Fruit fly (Drosophila melanogaster) whole organism, larva: ENCODE results near the gene CG46314.

Source experiments
- noc ChIP-seq: fragments of 200-800 bp; sonication (Bioruptor generic); optimal IDR thresholded peaks from 3 replicates; lab custom pipeline; 2019; ENCODE audit warnings: missing biosample characterization, mild to moderate bottlenecking, missing genetic modification characterization, moderate library complexity

CG46314 gene

dm6 chr2L:21313909-21314400 lies at the start of gene CG46314:
Gene CG46314, plus strand, starts transcription at chr2L:21314360.
- TF ChIP-seq noc (tag; lab: Kevin White, UChicago): peak; percentile 12

DNA sequence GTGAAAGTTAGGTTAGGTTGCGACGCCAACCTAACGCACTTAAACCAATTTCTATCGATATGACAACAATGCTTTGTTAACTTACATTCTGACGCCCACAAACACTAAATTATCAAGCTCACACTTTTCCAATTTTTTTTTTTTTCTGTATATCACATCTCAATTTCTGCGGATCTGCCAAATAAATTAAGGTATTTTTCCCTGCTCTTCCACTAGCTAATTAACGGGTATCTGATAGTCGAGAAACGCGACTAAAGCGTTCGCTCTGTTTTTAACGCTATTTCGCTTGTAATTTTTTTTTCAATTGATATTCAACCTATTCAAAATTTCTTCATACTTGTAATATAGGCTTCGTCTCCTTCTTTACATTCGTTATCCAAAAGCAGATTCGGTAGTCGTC lies 47.9 kb upstream of the CG46314 start:
- no peak for TF ChIP-seq noc (tag; lab: Kevin White, UChicago)

- TF ChIP-seq noc (tag; lab: Kevin White, UChicago): peak; percentile 48
These were observed 46.0 kb upstream of the CG46314 start for dm6 chr2L:21268140-21268539.

DNA sequence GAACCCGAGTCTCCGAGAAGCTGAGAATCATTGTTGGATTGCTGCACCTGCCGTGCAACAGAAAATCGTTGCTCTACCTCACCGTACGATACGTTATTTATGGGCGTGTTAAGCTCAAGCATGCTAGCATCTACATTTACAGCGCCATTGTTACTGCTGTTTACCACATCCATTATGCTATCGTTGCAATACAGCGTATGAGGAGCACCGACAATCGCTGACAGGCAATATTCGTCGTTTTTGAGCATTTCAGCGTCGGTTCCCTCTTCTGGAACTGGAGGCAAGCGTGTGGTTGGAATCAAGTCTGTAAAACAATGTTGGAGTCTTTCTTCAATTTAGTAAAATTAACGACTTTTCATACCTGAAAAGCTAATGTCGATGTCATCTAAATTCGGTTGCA lies 25.1 kb upstream of the CG46314 start:
- no peak for TF ChIP-seq noc (tag; lab: Kevin White, UChicago)

dm6 chr2L:21290434-21290833 lies 23.7 kb upstream of the CG46314 start, which contains the start of gene Gr39a:
Gene Gr39a, plus strand, starts transcription at chr2L:21290734.
- no peak for TF ChIP-seq noc (tag; lab: Kevin White, UChicago)

dm6 chr2L:21299564-21299963 lies 14.6 kb upstream of the CG46314 start:
- no peak for TF ChIP-seq noc (tag; lab: Kevin White, UChicago)

DNA sequence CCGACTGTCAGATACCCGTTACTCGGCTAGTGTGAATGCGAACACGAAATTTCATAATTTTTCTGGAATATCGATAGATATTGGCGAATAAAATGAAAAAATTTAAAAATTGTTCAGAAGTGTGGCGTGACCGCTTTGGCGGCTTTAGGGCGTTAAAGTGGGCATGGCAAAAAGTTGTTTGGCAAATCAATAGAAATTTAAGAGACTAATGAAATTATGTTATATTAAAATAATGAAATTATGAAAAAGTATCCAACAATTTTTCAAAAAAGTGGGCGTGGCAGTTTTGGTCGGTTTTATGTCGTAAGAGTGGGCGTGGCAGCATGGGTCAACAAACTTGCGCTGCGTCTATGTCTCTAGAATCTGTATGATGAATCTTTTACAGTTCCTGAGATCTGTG lies 12.1 kb upstream of the CG46314 start:
- no peak for TF ChIP-seq noc (tag; lab: Kevin White, UChicago)

dm6 chr2L:21303655-21304532 lies 10.3 kb upstream of the CG46314 start:
- TF ChIP-seq noc (tag; lab: Kevin White, UChicago): peak; percentile 37

DNA sequence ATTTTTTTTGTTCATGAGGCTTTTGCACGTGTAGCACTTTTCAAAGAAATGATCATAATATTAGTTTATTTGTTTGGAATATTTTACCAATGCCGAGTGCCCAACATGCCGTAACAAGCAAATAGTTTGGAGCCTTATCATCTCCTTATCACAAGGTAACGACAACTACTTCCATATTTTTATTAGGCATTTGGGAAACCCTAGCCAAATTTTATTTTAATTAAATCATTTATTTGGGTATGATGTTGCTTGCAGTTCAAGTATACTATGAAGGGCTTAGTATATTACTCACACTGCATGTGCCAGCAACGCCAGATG lies 9.7 kb upstream of the CG46314 start:
- TF ChIP-seq noc (tag; lab: Kevin White, UChicago): no peak

DNA sequence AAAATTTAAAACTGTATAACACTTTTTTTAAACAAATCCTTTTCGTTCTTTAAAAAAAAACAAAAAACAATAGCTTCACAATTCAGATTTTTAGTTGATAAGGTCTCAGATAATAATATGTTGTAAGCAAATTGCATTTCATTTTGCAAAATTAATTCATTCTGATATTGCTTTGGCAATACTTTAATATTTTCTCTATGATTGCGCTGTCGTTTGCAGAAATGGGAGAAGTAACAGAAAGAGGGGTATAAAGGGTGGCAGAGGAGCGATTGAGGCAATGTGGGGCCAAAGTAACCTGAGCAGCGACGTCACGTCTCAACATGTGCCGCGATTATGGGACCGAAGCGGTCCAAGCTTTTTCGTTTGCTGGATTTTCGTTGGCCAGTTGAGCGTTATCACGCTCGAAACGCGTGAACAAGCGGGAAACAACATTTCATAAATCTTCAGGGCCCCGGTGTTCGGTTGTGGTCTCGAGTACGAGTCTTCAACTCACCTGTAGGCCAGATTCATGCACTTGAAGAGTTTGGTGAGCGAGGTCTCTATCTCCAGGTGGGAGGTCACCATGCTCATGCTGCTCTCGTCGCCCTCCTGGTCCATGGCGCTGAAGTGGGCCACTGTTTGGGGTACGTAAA lies 6.2 kb upstream of the CG46314 start:
- peak; percentile 4 for TF ChIP-seq noc (tag; lab: Kevin White, UChicago)

DNA sequence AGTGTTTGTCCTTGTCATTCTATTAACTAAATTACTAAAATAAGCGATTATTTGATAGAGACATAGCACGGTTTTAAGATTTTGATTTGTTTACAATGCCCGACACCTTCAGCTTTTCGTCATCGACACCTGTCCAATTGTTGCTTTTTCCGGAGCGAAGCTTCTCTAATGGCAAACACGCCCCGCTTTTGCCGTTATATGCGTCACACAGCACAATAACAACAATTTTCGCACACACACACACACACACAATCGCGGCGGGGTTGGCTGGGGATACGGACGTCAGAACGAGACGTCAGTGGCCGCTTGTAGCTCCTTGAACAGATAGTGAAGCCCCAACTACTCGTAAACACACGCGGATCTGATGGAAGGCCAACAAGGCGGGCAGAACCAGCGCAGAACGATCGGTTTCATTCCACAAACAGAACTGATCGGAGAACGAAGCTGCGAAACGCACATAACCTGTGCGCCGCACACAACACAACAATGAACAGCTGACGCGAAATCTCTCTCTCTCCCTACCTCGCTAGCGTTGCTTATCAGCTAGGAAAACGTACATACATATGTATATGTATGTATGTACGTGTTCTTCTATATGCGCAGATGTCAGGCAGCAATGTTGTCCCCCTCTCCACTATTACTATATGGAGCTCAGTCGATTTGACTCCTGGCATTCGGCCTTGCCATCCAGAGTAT lies 5.0 kb upstream of the CG46314 start:
- TF ChIP-seq noc (tag; lab: Kevin White, UChicago): peak; percentile 83

DNA sequence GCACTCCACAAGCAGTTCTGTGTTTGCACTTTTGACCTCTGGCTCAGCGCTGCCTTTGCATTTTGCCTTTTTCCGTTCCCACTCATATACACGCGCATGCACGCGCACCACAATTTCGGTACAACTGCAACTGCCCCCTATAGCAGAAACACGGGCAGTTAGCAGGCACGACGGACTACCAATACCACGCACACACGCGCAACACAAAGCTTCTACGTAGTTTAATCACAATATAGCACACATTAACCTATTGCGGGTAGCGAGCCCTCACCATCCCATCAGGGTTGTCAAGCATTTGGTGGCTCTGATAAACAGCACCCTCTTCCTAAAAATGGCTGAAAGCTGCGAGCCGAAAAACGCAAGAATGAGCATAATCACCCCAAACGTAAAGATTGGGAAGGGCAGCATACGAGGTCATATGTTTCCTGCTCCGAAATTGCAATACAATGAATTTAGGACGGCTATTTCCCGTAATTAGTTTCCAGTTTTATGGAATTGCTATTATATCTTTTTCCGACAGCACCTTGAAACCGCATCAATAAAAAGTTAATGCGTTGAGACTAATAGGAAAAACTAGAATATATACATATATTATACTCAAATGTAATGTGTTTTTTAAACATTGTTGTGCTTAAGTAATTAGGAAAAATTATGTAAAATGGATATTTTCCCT lies 4.3 kb upstream of the CG46314 start, which contains the start of gene Mondo:
Gene Mondo, minus strand, starts transcription at position 297 of the 673 bp plus-strand sequence.
- TF ChIP-seq noc (tag; lab: Kevin White, UChicago): no peak

- no peak for TF ChIP-seq noc (tag; lab: Kevin White, UChicago)
These were observed 3.5 kb upstream of the CG46314 start, which contains the start of gene crc for dm6 chr2L:21310427-21311199. Gene crc, plus strand, starts transcription at chr2L:21310866.

- no peak for TF ChIP-seq noc (tag; lab: Kevin White, UChicago)
These were observed 2.9 kb upstream of the CG46314 start for dm6 chr2L:21311200-21311689.
